Worm (Caenorhabditis elegans) whole organism, young adult: ENCODE results near the gene C06E2.9.
A peak's percentile ranks its signal among the peaks of the same experiment; 100 is the strongest.

Source experiments
- B0019.2 ChIP-seq: fragments of 200-800 bp; sonication (Bioruptor generic); conservative IDR thresholded peaks from 2 replicates; pipeline ENCODE4 v1.3.6; 2022; ENCODE audit warnings: missing genetic modification reagents, missing genetic modification characterization, missing compliant biosample characterization
- C06A6.2 ChIP-seq: fragments of 200-800 bp; sonication (Bioruptor generic); conservative IDR thresholded peaks from 2 replicates; pipeline ENCODE4 v1.3.6; 2022; ENCODE audit warnings: missing genetic modification characterization, missing compliant biosample characterization
- F39B2.1 ChIP-seq: fragments of 200-800 bp; sonication (Bioruptor generic); IDR thresholded peaks from 2 replicates; pipeline ENCODE4 v1.3.6; 2022; ENCODE audit warnings: missing genetic modification reagents, missing genetic modification characterization, missing compliant biosample characterization
- F49E8.2 ChIP-seq: sonication (generic microtip); optimal IDR thresholded peaks from 3 replicates; lab custom pipeline; 2017; ENCODE audit warnings: missing genetic modification characterization, mild to moderate bottlenecking, missing compliant biosample characterization, antibody characterized with exemption, moderate library complexity; ENCODE audit not compliant: insufficient read depth
- F55B11.4 ChIP-seq: sonication (generic microtip); optimal IDR thresholded peaks from 2 replicates; lab custom pipeline; 2016; ENCODE audit warnings: missing compliant biosample characterization, missing genetic modification characterization, borderline replicate concordance; ENCODE audit not compliant: insufficient read depth
- T07F8.4 ChIP-seq: sonication (generic microtip); optimal IDR thresholded peaks from 2 replicates; lab custom pipeline; 2016; ENCODE audit warnings: mild to moderate bottlenecking, missing genetic modification characterization, moderate library complexity, missing compliant biosample characterization
- Y53F4B.3 ChIP-seq: fragments of 200-800 bp; sonication (Bioruptor generic); IDR thresholded peaks from 2 replicates; pipeline ENCODE4 v1.3.6; 2022; ENCODE audit warnings: missing genetic modification reagents, missing genetic modification characterization, missing compliant biosample characterization
- Y56A3A.18 ChIP-seq: fragments of 200-800 bp; sonication (Bioruptor generic); IDR thresholded peaks from 2 replicates; pipeline ENCODE4 v1.3.6; 2022; ENCODE audit warnings: missing genetic modification reagents, missing genetic modification characterization, missing compliant biosample characterization
- Y95B8A.8 ChIP-seq: fragments of 200-800 bp; sonication (Bioruptor generic); IDR thresholded peaks from 2 replicates; pipeline ENCODE4 v1.3.6; 2022; ENCODE audit warnings: missing genetic modification reagents, missing genetic modification characterization, missing compliant biosample characterization
- ama-1 ChIP-seq, 3 experiments: fragments of 150-350 bp in 1 of 3; sonication (generic microtip) in 2 of 3; optimal IDR thresholded peaks; 2 replicates each; lab custom pipeline; 2014 to 2018; ENCODE audit warnings: missing biosample characterization in 2 of 3, missing genetic modification characterization in 2 of 3, missing genetic modification reagents in 2 of 3
- atf-7 ChIP-seq: sonication (generic microtip); optimal IDR thresholded peaks from 2 replicates; lab custom pipeline; 2017; ENCODE audit warnings: mild to moderate bottlenecking, missing genetic modification characterization, missing compliant biosample characterization
- athp-1 ChIP-seq: sonication (generic microtip); optimal IDR thresholded peaks from 2 replicates; lab custom pipeline; 2017; ENCODE audit warnings: mild to moderate bottlenecking, missing genetic modification characterization, missing compliant biosample characterization
- cebp-1 ChIP-seq, 2 experiments: fragments of 200-800 bp in 1 of 2; sonication (Bioruptor generic) in 1 of 2; sonication (generic microtip) in 1 of 2; IDR thresholded peaks in 1 of 2; optimal IDR thresholded peaks in 1 of 2; 2 replicates each; pipeline versions ENCODE4 v1.3.6 to Lab custom; 2017 to 2022; ENCODE audit warnings: missing compliant biosample characterization in 2 of 2, missing genetic modification characterization in 2 of 2, mild to moderate bottlenecking in 1 of 2, missing genetic modification reagents in 1 of 2, moderate library complexity in 1 of 2
- cebp-2 ChIP-seq: fragments of 200-800 bp; sonication (Bioruptor generic); IDR thresholded peaks from 2 replicates; pipeline ENCODE4 v1.3.6; 2022; ENCODE audit warnings: missing genetic modification characterization, missing compliant biosample characterization
- chd-7 ChIP-seq: sonication (generic microtip); optimal IDR thresholded peaks from 2 replicates; lab custom pipeline; 2016; ENCODE audit warnings: mild to moderate bottlenecking, missing genetic modification characterization, moderate library complexity, missing compliant biosample characterization
- dpff-1 ChIP-seq: sonication (generic microtip); optimal IDR thresholded peaks from 2 replicates; lab custom pipeline; 2017; ENCODE audit warnings: mild to moderate bottlenecking, missing genetic modification characterization, missing compliant biosample characterization
- dpl-1 ChIP-seq: fragments of 150-350 bp; optimal IDR thresholded peaks from 2 replicates; lab custom pipeline; 2014; ENCODE audit warnings: missing biosample characterization, missing genetic modification reagents, missing genetic modification characterization
- egl-44 ChIP-seq: fragments of 200-800 bp; sonication (Bioruptor generic); IDR thresholded peaks from 2 replicates; pipeline ENCODE4 v1.3.6; 2022; ENCODE audit warnings: missing genetic modification reagents, missing genetic modification characterization, missing compliant biosample characterization
- egrh-3 ChIP-seq: fragments of 200-800 bp; sonication (Bioruptor generic); IDR thresholded peaks from 2 replicates; pipeline ENCODE4 v1.3.6; 2022; ENCODE audit warnings: missing genetic modification reagents, missing genetic modification characterization, missing compliant biosample characterization
- ekl-4 ChIP-seq: fragments of 200-800 bp; sonication (Bioruptor generic); IDR thresholded peaks from 2 replicates; pipeline ENCODE4 v1.3.6; 2022; ENCODE audit warnings: missing genetic modification reagents, missing genetic modification characterization, missing compliant biosample characterization
- gei-17 ChIP-seq: fragments of 200-800 bp; sonication (Bioruptor generic); optimal IDR thresholded peaks from 2 replicates; lab custom pipeline; 2018; ENCODE audit warnings: mild to moderate bottlenecking, missing genetic modification characterization, missing compliant biosample characterization
- hmg-1.2 ChIP-seq: fragments of 200-800 bp; sonication (Bioruptor generic); IDR thresholded peaks from 2 replicates; pipeline ENCODE4 v1.3.6; 2022; ENCODE audit warnings: missing genetic modification reagents, missing genetic modification characterization, missing compliant biosample characterization
- hrde-1 ChIP-seq: sonication (generic microtip); optimal IDR thresholded peaks from 2 replicates; lab custom pipeline; 2016; ENCODE audit warnings: missing genetic modification characterization, mild to moderate bottlenecking, missing compliant biosample characterization, moderate library complexity, missing genotype, missing genetic modification reagents, borderline replicate concordance
- hsf-1 ChIP-seq: fragments of 200-800 bp; sonication (Bioruptor generic); IDR thresholded peaks from 2 replicates; pipeline ENCODE4 v1.3.6; 2022; ENCODE audit warnings: missing genetic modification reagents, missing genetic modification characterization, missing compliant biosample characterization
- let-526 ChIP-seq: fragments of 200-800 bp; sonication (Bioruptor generic); IDR thresholded peaks from 2 replicates; pipeline ENCODE4 v1.3.6; 2022; ENCODE audit warnings: missing genetic modification reagents, missing genetic modification characterization, missing compliant biosample characterization
- let-607 ChIP-seq, 2 experiments: fragments of 200-800 bp in 1 of 2; sonication (Bioruptor generic) in 1 of 2; sonication (generic microtip) in 1 of 2; optimal IDR thresholded peaks; 2 replicates each; lab custom pipeline; 2016 to 2018; ENCODE audit warnings: mild to moderate bottlenecking in 2 of 2, missing compliant biosample characterization in 2 of 2, missing genetic modification characterization in 2 of 2, moderate library complexity in 2 of 2, missing genotype in 1 of 2
- lin-35 ChIP-seq, 3 experiments: fragments of 150-350 bp in 2 of 3; sonication (generic microtip) in 1 of 3; optimal IDR thresholded peaks; 2 replicates each; lab custom pipeline; 2014 to 2018; ENCODE audit warnings: missing biosample characterization in 3 of 3, missing genetic modification characterization in 3 of 3, missing genetic modification reagents in 3 of 3
- lin-40 ChIP-seq: sonication (generic microtip); optimal IDR thresholded peaks from 2 replicates; lab custom pipeline; 2016; ENCODE audit warnings: missing genetic modification characterization, mild to moderate bottlenecking, missing compliant biosample characterization, missing genotype, missing genetic modification reagents
- lir-1 ChIP-seq: fragments of 200-800 bp; sonication (Bioruptor generic); conservative IDR thresholded peaks from 2 replicates; pipeline ENCODE4 v1.3.6; 2022; ENCODE audit warnings: missing genetic modification reagents, missing genetic modification characterization, missing compliant biosample characterization
- lsl-1 ChIP-seq: fragments of 200-800 bp; sonication (Bioruptor generic); optimal IDR thresholded peaks from 2 replicates; lab custom pipeline; 2018; ENCODE audit warnings: mild to moderate bottlenecking, missing genetic modification characterization, moderate library complexity, missing compliant biosample characterization
- madf-3 ChIP-seq: fragments of 200-800 bp; sonication (Bioruptor generic); IDR thresholded peaks from 2 replicates; pipeline ENCODE4 v1.3.6; 2022; ENCODE audit warnings: missing genetic modification reagents, missing genetic modification characterization, missing compliant biosample characterization
- nfyb-1 ChIP-seq: fragments of 200-800 bp; sonication (Bioruptor generic); IDR thresholded peaks from 2 replicates; pipeline ENCODE4 v1.3.6; 2022; ENCODE audit warnings: missing genetic modification reagents, missing genetic modification characterization, missing compliant biosample characterization
- nhr-120 ChIP-seq: fragments of 200-800 bp; sonication (Bioruptor generic); IDR thresholded peaks from 2 replicates; pipeline ENCODE4 v1.3.6; 2022; ENCODE audit warnings: missing genetic modification characterization, missing compliant biosample characterization
- nhr-179 ChIP-seq: sonication (generic microtip); optimal IDR thresholded peaks from 2 replicates; lab custom pipeline; 2016; ENCODE audit warnings: mild to moderate bottlenecking, missing genetic modification characterization, missing compliant biosample characterization
- nhr-80 ChIP-seq: sonication (generic microtip); optimal IDR thresholded peaks from 2 replicates; lab custom pipeline; 2016; ENCODE audit warnings: missing genetic modification characterization, missing compliant biosample characterization
- nhr-90 ChIP-seq: sonication (generic microtip); optimal IDR thresholded peaks from 2 replicates; lab custom pipeline; 2016; ENCODE audit warnings: missing genotype, mild to moderate bottlenecking, missing genetic modification characterization, missing compliant biosample characterization
- pbrm-1 ChIP-seq: fragments of 200-800 bp; sonication (Bioruptor generic); IDR thresholded peaks from 2 replicates; pipeline ENCODE4 v1.3.6; 2022; ENCODE audit warnings: missing genetic modification reagents, missing genetic modification characterization, missing compliant biosample characterization
- pha-4 ChIP-seq: fragments of 150-350 bp; sonication (generic microtip); optimal IDR thresholded peaks from 2 replicates; lab custom pipeline; 2014; ENCODE audit warnings: missing biosample characterization, missing genetic modification reagents, missing genetic modification characterization
- rcor-1 ChIP-seq: fragments of 200-800 bp; sonication (Bioruptor generic); IDR thresholded peaks from 2 replicates; pipeline ENCODE4 v1.3.6; 2022; ENCODE audit warnings: missing genetic modification reagents, missing genetic modification characterization, missing compliant biosample characterization
- repo-1 ChIP-seq: sonication (generic microtip); optimal IDR thresholded peaks from 2 replicates; lab custom pipeline; 2017; ENCODE audit warnings: mild to moderate bottlenecking, missing genetic modification characterization, missing compliant biosample characterization
- snpc-3.4 ChIP-seq: sonication (generic microtip); optimal IDR thresholded peaks from 2 replicates; lab custom pipeline; 2017; ENCODE audit warnings: missing genetic modification characterization, mild to moderate bottlenecking, missing compliant biosample characterization, antibody characterized with exemption, moderate library complexity, missing genotype, missing genetic modification reagents
- snpc-4 ChIP-seq, 5 experiments: fragments of 150-350 bp in 1 of 5; sonication (generic microtip) in 4 of 5; optimal IDR thresholded peaks; 2 replicates each; lab custom pipeline; 2014 to 2018; ENCODE audit warnings: missing genetic modification characterization in 5 of 5, missing biosample characterization in 3 of 5, antibody characterized with exemption in 2 of 5, mild to moderate bottlenecking in 2 of 5, missing compliant biosample characterization in 2 of 5, missing genotype in 2 of 5, moderate library complexity in 2 of 5, missing genetic modification reagents in 1 of 5
- unc-62 ChIP-seq: fragments of 150-350 bp; optimal IDR thresholded peaks from 2 replicates; lab custom pipeline; 2014; ENCODE audit warnings: missing biosample characterization, missing genetic modification reagents, missing genetic modification characterization

C06E2.9 gene

ce11 chrX:8860958-8861357, at the start of gene C06E2.9:
TSS of gene C06E2.9 (plus strand) at chrX:8861258.
- TF ChIP-seq let-526 (no peak), B0019.2 (GFP tag; lab: Robert Waterston, UW) (no peak), let-607 (tag; optimal IDR thresholded peaks at IDR 0.05; lab: Kevin White, UChicago) (no peak), F49E8.2 (tag; lab: Kevin White, UChicago) (no peak), nfyb-1 (GFP tag; lab: Robert Waterston, UW) (no peak), ama-1 (optimal IDR thresholded peaks at IDR 0.05; lab: Kevin White, UChicago) (no peak), ama-1 (GFP tag; optimal IDR thresholded peaks at IDR 0.05; lab: Kevin White, UChicago) (no peak), nhr-120 (GFP tag; lab: Robert Waterston, UW) (no peak), Y95B8A.8 (GFP tag; lab: Robert Waterston, UW) (no peak), athp-1 (no peak), hrde-1 (tag; lab: Kevin White, UChicago) (no peak), lin-35 (GFP tag; optimal IDR thresholded peaks at IDR 0.05; lab: Kevin White, UChicago) (no peak), lsl-1 (GFP tag; lab: Kevin White, UChicago) (no peak), gei-17 (no peak), C06A6.2 (GFP tag; lab: Robert Waterston, UW) (no peak), ekl-4 (no peak), lin-40 (no peak), atf-7 (tag; lab: Kevin White, UChicago) (no peak), Y53F4B.3 (GFP tag; lab: Robert Waterston, UW) (no peak)

- TF ChIP-seq lir-1 (GFP tag; lab: Robert Waterston, UW): no peak
- no peak for TF ChIP-seq hmg-1.2 (GFP tag; lab: Robert Waterston, UW)
- TF ChIP-seq nhr-80: peak; percentile 84
- peak in 1 of 2 experiments; percentile 17 for TF ChIP-seq let-607 (tag; optimal IDR thresholded peaks at IDR 0.05; lab: Kevin White, UChicago)
- TF ChIP-seq cebp-1 (GFP tag; IDR thresholded peaks at IDR 0.05; lab: Robert Waterston, UW): no peak
- peak; percentile 16 for TF ChIP-seq cebp-1 (tag; optimal IDR thresholded peaks at IDR 0.05; lab: Kevin White, UChicago)
Observed at ce11 chrX:8811916-8812315, 49.1 kb upstream of the C06E2.9 start, which contains the start of gene cnnm-2. TSS of gene cnnm-2 (plus strand) at chrX:8812105.

ce11 chrX:8817929-8818328, 43.1 kb upstream of the C06E2.9 start:
- TF ChIP-seq lin-35 (GFP tag; optimal IDR thresholded peaks at IDR 0.05; lab: Kevin White, UChicago) (no peak), rcor-1 (GFP tag; lab: Robert Waterston, UW) (no peak), lin-40 (no peak), dpff-1 (tag; lab: Kevin White, UChicago) (no peak), nhr-90 (tag; lab: Kevin White, UChicago) (peak; percentile 22), cebp-2 (GFP tag; lab: Robert Waterston, UW) (0 out of 2 replicates have a peak, but pooled peaks have one; percentile 50), madf-3 (0 out of 2 replicates have a peak, but pooled peaks have one; percentile 17), hsf-1 (GFP tag; lab: Robert Waterston, UW) (0 out of 2 replicates have a peak, but pooled peaks have one; percentile 10), egrh-3 (no peak), egl-44 (GFP tag; lab: Robert Waterston, UW) (peak; percentile 76; the same call in 1 of the 2 replicates), pha-4 (no peak), snpc-4 (GFP tag; optimal IDR thresholded peaks at IDR 0.05; lab: Kevin White, UChicago) (peak; percentile 27), snpc-4 (tag; optimal IDR thresholded peaks at IDR 0.05; lab: Kevin White, UChicago) (no peak), atf-7 (tag; lab: Kevin White, UChicago) (no peak), let-607 (tag; optimal IDR thresholded peaks at IDR 0.05; lab: Kevin White, UChicago) (peak in 1 of 2 experiments; percentile 10), F39B2.1 (no peak), Y56A3A.18 (GFP tag; lab: Robert Waterston, UW) (0 out of 2 replicates have a peak, but pooled peaks have one; percentile 20), B0019.2 (GFP tag; lab: Robert Waterston, UW) (no peak), nhr-179 (tag; lab: Kevin White, UChicago) (no peak), T07F8.4 (tag; lab: Kevin White, UChicago) (peak; percentile 4), snpc-3.4 (peak; percentile 29), repo-1 (tag; lab: Kevin White, UChicago) (no peak), F55B11.4 (tag; lab: Kevin White, UChicago) (no peak), pbrm-1 (peak; percentile 32; the same call in 1 of the 2 replicates), chd-7 (tag; lab: Kevin White, UChicago) (peak; percentile 3), dpl-1 (GFP tag; lab: Kevin White, UChicago) (no peak), unc-62 (GFP tag; lab: Kevin White, UChicago) (no peak)
